Worm (Caenorhabditis elegans) whole organism, L4 larva: ENCODE data around the gene C06E7.88.

Source experiments
- Y5F2A.4 ChIP-seq: fragments of 200-800 bp; sonication (Bioruptor generic); optimal IDR thresholded peaks from 2 replicates; lab custom pipeline; 2018; ENCODE audit warnings: mild to moderate bottlenecking, missing genetic modification characterization, missing compliant biosample characterization
- lin-38 ChIP-seq: fragments of 200-800 bp; sonication (Bioruptor generic); IDR thresholded peaks from 2 replicates; pipeline ENCODE4 v1.3.6; 2022; ENCODE audit warnings: missing genetic modification reagents, missing genetic modification characterization, missing compliant biosample characterization
- lir-3 ChIP-seq: sonication (generic microtip); optimal IDR thresholded peaks from 2 replicates; lab custom pipeline; 2016; ENCODE audit warnings: mild to moderate bottlenecking, missing genetic modification characterization, missing compliant biosample characterization
- nhr-237 ChIP-seq: sonication (generic microtip); optimal IDR thresholded peaks from 2 replicates; lab custom pipeline; 2017; ENCODE audit warnings: missing biosample characterization, missing genetic modification characterization

- TF ChIP-seq Y5F2A.4 (GFP tag; lab: Kevin White, UChicago) = no peak
- TF ChIP-seq nhr-237 (tag; lab: Kevin White, UChicago) = no peak
- no peak for TF ChIP-seq lir-3 (tag; lab: Kevin White, UChicago)
- no peak for TF ChIP-seq lin-38
Measured at ce11 chrIV:5896341-5896740, 29.3 kb upstream of the C06E7.88 start, which contains the start of gene pck-3.
